Worm (Caenorhabditis elegans) whole organism, young adult: ENCODE results near the gene clec-257.

ENCODE experiments used
- B0261.1 ChIP-seq: sonication (generic microtip); optimal IDR thresholded peaks from 2 replicates; lab custom pipeline; 2016; ENCODE audit warnings: mild to moderate bottlenecking, missing genetic modification characterization, moderate library complexity, missing compliant biosample characterization
- ccch-3 ChIP-seq: fragments of 200-800 bp; sonication (Bioruptor generic); optimal IDR thresholded peaks from 2 replicates; lab custom pipeline; 2018; ENCODE audit warnings: mild to moderate bottlenecking, missing genetic modification characterization, missing compliant biosample characterization
- ceh-40 ChIP-seq: fragments of 200-800 bp; sonication (Bioruptor generic); IDR thresholded peaks from 2 replicates; pipeline ENCODE4 v1.3.6; 2022; ENCODE audit warnings: missing genetic modification characterization, missing compliant biosample characterization
- hlh-26 ChIP-seq: fragments of 200-800 bp; sonication (Bioruptor generic); conservative IDR thresholded peaks from 2 replicates; pipeline ENCODE4 v1.3.6; 2022; ENCODE audit warnings: missing genetic modification reagents, missing genetic modification characterization, missing compliant biosample characterization
- lsy-27 ChIP-seq: sonication (generic microtip); optimal IDR thresholded peaks from 2 replicates; lab custom pipeline; 2017; ENCODE audit warnings: missing genetic modification characterization, mild to moderate bottlenecking, missing compliant biosample characterization, antibody characterized with exemption, missing genotype, borderline replicate concordance; ENCODE audit not compliant: insufficient read depth
- nfyb-1 ChIP-seq: fragments of 200-800 bp; sonication (Bioruptor generic); IDR thresholded peaks from 2 replicates; pipeline ENCODE4 v1.3.6; 2022; ENCODE audit warnings: missing genetic modification reagents, missing genetic modification characterization, missing compliant biosample characterization
- nhr-179 ChIP-seq: sonication (generic microtip); optimal IDR thresholded peaks from 2 replicates; lab custom pipeline; 2016; ENCODE audit warnings: mild to moderate bottlenecking, missing genetic modification characterization, missing compliant biosample characterization
- zfh-2 ChIP-seq: fragments of 200-800 bp; sonication (Bioruptor generic); conservative IDR thresholded peaks from 2 replicates; pipeline ENCODE4 v1.3.6; 2022; ENCODE audit warnings: missing genetic modification reagents, missing genetic modification characterization, missing compliant biosample characterization

DNA sequence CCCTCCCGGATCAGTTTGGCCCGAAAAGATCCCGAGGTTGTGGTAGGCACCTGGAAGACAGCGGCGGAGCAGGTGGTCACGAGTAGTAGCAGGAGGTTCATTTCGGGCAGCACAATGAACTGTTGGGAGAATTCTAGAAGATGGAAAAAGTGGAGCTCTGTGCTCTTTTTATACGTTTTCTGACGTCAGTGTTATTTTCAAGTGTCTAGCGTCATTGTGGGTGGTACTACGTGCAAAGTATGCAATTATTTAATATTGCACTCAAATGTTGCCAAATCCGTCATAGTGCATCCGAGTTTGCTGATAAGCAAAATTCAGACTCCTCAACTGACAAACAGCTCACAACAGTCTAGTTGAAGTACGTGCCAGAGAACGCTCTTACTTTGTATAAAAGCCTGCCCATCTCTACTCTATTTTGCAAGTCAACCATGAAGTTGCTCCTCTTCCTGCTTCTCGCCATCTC lies 41.3 kb upstream of the clec-257 start, which contains the start of the genes asp-18 and scl-19:
- TF ChIP-seq ccch-3 (GFP tag; lab: Kevin White, UChicago) (no peak), nhr-179 (tag; lab: Kevin White, UChicago) (no peak), hlh-26 (GFP tag; lab: Robert Waterston, UW) (no peak), zfh-2 (GFP tag; lab: Robert Waterston, UW) (no peak), ceh-40 (no peak), B0261.1 (tag; lab: Kevin White, UChicago) (no peak), nfyb-1 (no peak), lsy-27 (tag; lab: Kevin White, UChicago) (no peak)
